Worm (Caenorhabditis elegans): ENCODE measurements around the gene bath-13.

bath-13 gene

DNA sequence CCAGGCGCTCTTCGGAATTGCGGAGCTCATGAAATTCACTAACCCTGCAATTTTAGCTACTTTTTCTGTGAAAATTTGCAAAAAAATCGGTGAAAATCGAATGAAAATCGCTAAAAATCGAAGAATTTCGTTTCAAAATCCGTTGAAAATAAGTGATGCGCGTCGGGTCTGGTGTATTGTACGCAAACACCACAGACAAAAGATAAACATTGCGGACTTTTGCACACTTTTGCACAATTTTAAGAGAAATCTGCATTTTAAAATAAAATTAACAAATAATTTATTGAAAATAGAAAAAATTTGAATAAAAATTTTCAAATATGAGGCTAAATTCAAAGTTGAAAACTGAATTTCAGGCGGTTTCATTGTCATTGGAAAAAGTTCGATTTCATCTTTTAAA is 42.8 kb downstream of the bath-13 start, which contains the start of gene F53G2.12:
F53G2.12 (minus strand) TSS at position 44 of the 400 bp plus-strand sequence.
- TF ChIP-seq dpl-1 (GFP tag; optimal IDR thresholded peaks at IDR 0.05) (peak; percentile 30), mxl-2 (GFP tag; conservative IDR thresholded peaks at IDR 0.05) (no peak), hmg-1.1 (GFP tag; IDR thresholded peaks at IDR 0.05) (no peak), F37D6.2 (tag; optimal IDR thresholded peaks at IDR 0.05) (no peak), R02D3.7 (tag; optimal IDR thresholded peaks at IDR 0.05) (no peak), snpc-4 (tag; optimal IDR thresholded peaks at IDR 0.05) (no peak), mdt-29 (GFP tag; IDR thresholded peaks at IDR 0.05) (no peak), ctbp-1 (GFP tag; IDR thresholded peaks at IDR 0.05) (no peak), arid-1 (GFP tag; conservative IDR thresholded peaks at IDR 0.05) (no peak), Y5F2A.4 (GFP tag; optimal IDR thresholded peaks at IDR 0.05) (no peak), T20F7.1 (GFP tag; optimal IDR thresholded peaks at IDR 0.05) (no peak), F26F4.8 (GFP tag; conservative IDR thresholded peaks at IDR 0.05) (no peak), nhr-111 (GFP tag; optimal IDR thresholded peaks at IDR 0.05) (no peak), nhr-25 (tag; optimal IDR thresholded peaks at IDR 0.05; ENCODE audit: borderline replicate concordance, insufficient read depth) (no peak), ZK337.2 (GFP tag; IDR thresholded peaks at IDR 0.05) (no peak), nhr-11 (tag; optimal IDR thresholded peaks at IDR 0.05) (no peak), lin-1 (GFP tag; IDR thresholded peaks at IDR 0.05) (no peak), ceh-44 (GFP tag; IDR thresholded peaks at IDR 0.05) (no peak), nhr-28 (tag; optimal IDR thresholded peaks at IDR 0.05) (no peak), lin-38 (GFP tag; IDR thresholded peaks at IDR 0.05) (peak; percentile 45), cey-2 (tag; optimal IDR thresholded peaks at IDR 0.05; ENCODE audit: borderline replicate concordance, insufficient read depth) (no peak), F49E8.2 (tag; optimal IDR thresholded peaks at IDR 0.05; ENCODE audit: borderline replicate concordance) (no peak), nhr-237 (tag; optimal IDR thresholded peaks at IDR 0.05) (no peak), unc-130 (GFP tag; optimal IDR thresholded peaks at IDR 0.05) (peak; percentile 10), T26A8.4 (GFP tag; IDR thresholded peaks at IDR 0.05) (no peak), ceh-20 (GFP tag; IDR thresholded peaks at IDR 0.05) (no peak)

DNA sequence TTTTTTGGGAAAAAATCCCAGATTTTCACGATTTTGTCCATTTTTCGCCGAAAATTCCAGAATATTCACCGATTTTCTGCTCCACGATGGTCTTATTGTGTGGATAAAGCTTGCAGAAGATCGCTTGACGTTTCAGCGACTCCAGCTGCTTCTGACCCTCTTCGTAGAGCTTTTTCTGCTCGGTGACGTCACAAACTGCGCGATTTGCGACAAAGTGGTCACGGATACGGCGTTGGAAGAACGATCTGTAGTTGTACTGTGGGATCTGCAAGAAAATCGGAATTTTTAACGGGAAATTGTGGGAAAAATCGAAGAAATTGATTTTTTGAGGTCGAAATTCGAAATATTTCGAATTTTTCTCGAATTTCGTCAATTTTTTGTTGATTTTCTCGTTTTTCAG is 43.3 kb downstream of the bath-13 start, which contains the start of gene mnat-1:
mnat-1 (minus strand) TSS at position 101 of the 400 bp plus-strand sequence.
- no peak for TF ChIP-seq cey-2 (tag; optimal IDR thresholded peaks at IDR 0.05; ENCODE audit: borderline replicate concordance, insufficient read depth)
- no peak for TF ChIP-seq daf-19 (GFP tag; conservative IDR thresholded peaks at IDR 0.05)
- no peak for TF ChIP-seq rbr-2 (tag; optimal IDR thresholded peaks at IDR 0.05)
- no peak for TF ChIP-seq D1046.2 (GFP tag; IDR thresholded peaks at IDR 0.05)
- TF ChIP-seq nhr-11 (tag; optimal IDR thresholded peaks at IDR 0.05): no peak
- no peak for TF ChIP-seq set-16 (GFP tag; IDR thresholded peaks at IDR 0.05)
- no peak for TF ChIP-seq dve-1 (tag; optimal IDR thresholded peaks at IDR 0.05; ENCODE audit: insufficient read depth)
- no peak for TF ChIP-seq snpc-1.2 (GFP tag; IDR thresholded peaks at IDR 0.05)
- TF ChIP-seq F37D6.2 (tag; optimal IDR thresholded peaks at IDR 0.05): no peak
- TF ChIP-seq saeg-2 (GFP tag; IDR thresholded peaks at IDR 0.05): no peak
- no peak for TF ChIP-seq Y75B8A.6 (GFP tag; IDR thresholded peaks at IDR 0.05)
- no peak for TF ChIP-seq F10B5.3 (tag; optimal IDR thresholded peaks at IDR 0.05)
- no peak for TF ChIP-seq mxl-3 (GFP tag; optimal IDR thresholded peaks at IDR 0.05)
- no peak for TF ChIP-seq unc-39 (tag; optimal IDR thresholded peaks at IDR 0.05)
- no peak for TF ChIP-seq spr-3 (GFP tag; optimal IDR thresholded peaks at IDR 0.05)
- no peak for TF ChIP-seq F44E2.7 (GFP tag; IDR thresholded peaks at IDR 0.05)
- TF ChIP-seq hlh-30 (tag; optimal IDR thresholded peaks at IDR 0.05; ENCODE audit: insufficient read depth): no peak
- no peak for TF ChIP-seq php-3 (GFP tag; IDR thresholded peaks at IDR 0.05)

All from whole organism, L4 larva.